Worm (Caenorhabditis elegans) whole organism, young adult: Measurements from ENCODE around the gene mrps-10.
A peak's percentile ranks its signal among the peaks of the same experiment; 100 is the strongest.

Experiments
- C06A6.2 ChIP-seq: fragments of 200-800 bp; sonication (Bioruptor generic); conservative IDR thresholded peaks from 2 replicates; pipeline ENCODE4 v1.3.6; 2022; ENCODE audit warnings: missing genetic modification characterization, missing compliant biosample characterization
- D2030.7 ChIP-seq: fragments of 200-800 bp; sonication (Bioruptor generic); IDR thresholded peaks from 2 replicates; pipeline ENCODE4 v1.3.6; 2022; ENCODE audit warnings: missing genetic modification reagents, missing genetic modification characterization, missing compliant biosample characterization
- F10E7.11 ChIP-seq: sonication (generic microtip); optimal IDR thresholded peaks from 2 replicates; lab custom pipeline; 2017; ENCODE audit warnings: mild to moderate bottlenecking, missing genetic modification characterization, moderate library complexity, missing compliant biosample characterization
- F33H1.4 ChIP-seq: fragments of 200-800 bp; sonication (Bioruptor generic); IDR thresholded peaks from 2 replicates; pipeline ENCODE4 v1.3.6; 2022; ENCODE audit warnings: missing genetic modification reagents, missing genetic modification characterization, missing compliant biosample characterization
- F57C9.4 ChIP-seq: sonication (generic microtip); optimal IDR thresholded peaks from 2 replicates; lab custom pipeline; 2017; ENCODE audit warnings: mild to moderate bottlenecking, missing genetic modification characterization, missing compliant biosample characterization
- K11D2.4 ChIP-seq: fragments of 200-800 bp; sonication (Bioruptor generic); IDR thresholded peaks from 2 replicates; pipeline ENCODE4 v1.3.6; 2022; ENCODE audit warnings: missing genetic modification reagents, missing genetic modification characterization, missing compliant biosample characterization
- K12H6.12 ChIP-seq: fragments of 200-800 bp; sonication (Bioruptor generic); optimal IDR thresholded peaks from 2 replicates; lab custom pipeline; 2018; ENCODE audit warnings: mild to moderate bottlenecking, missing genetic modification characterization, missing compliant biosample characterization
- Y53G8AR.9 ChIP-seq: fragments of 200-800 bp; sonication (Bioruptor generic); conservative IDR thresholded peaks from 2 replicates; pipeline ENCODE4 v1.3.6; 2022; ENCODE audit warnings: missing genetic modification reagents, missing genetic modification characterization, missing compliant biosample characterization
- Y67H2A.10 ChIP-seq: fragments of 200-800 bp; sonication (Bioruptor generic); conservative IDR thresholded peaks from 2 replicates; pipeline ENCODE4 v1.3.6; 2022; ENCODE audit warnings: missing genetic modification reagents, missing genetic modification characterization, missing compliant biosample characterization
- Y79H2A.3 ChIP-seq: fragments of 200-800 bp; sonication (Bioruptor generic); conservative IDR thresholded peaks from 2 replicates; pipeline ENCODE4 v1.3.6; 2022; ENCODE audit warnings: missing genetic modification reagents, missing genetic modification characterization, missing compliant biosample characterization
- aptf-3 ChIP-seq: fragments of 200-800 bp; sonication (Bioruptor generic); IDR thresholded peaks from 2 replicates; pipeline ENCODE4 v1.3.6; 2022; ENCODE audit warnings: missing genetic modification characterization, missing compliant biosample characterization
- atf-7 ChIP-seq: sonication (generic microtip); optimal IDR thresholded peaks from 2 replicates; lab custom pipeline; 2017; ENCODE audit warnings: mild to moderate bottlenecking, missing genetic modification characterization, missing compliant biosample characterization
- attf-3 ChIP-seq: fragments of 200-800 bp; sonication (Bioruptor generic); conservative IDR thresholded peaks from 2 replicates; pipeline ENCODE4 v1.3.6; 2022; ENCODE audit warnings: missing genetic modification reagents, missing genetic modification characterization, missing compliant biosample characterization
- attf-6 ChIP-seq: fragments of 200-800 bp; sonication (Bioruptor generic); IDR thresholded peaks from 2 replicates; pipeline ENCODE4 v1.3.6; 2022; ENCODE audit warnings: missing genetic modification reagents, missing genetic modification characterization, missing compliant biosample characterization
- bed-1 ChIP-seq: fragments of 200-800 bp; sonication (Bioruptor generic); IDR thresholded peaks from 2 replicates; pipeline ENCODE4 v1.3.6; 2022; ENCODE audit warnings: missing genetic modification reagents, missing genetic modification characterization, missing compliant biosample characterization
- bed-2 ChIP-seq: fragments of 200-800 bp; sonication (Bioruptor generic); IDR thresholded peaks from 2 replicates; pipeline ENCODE4 v1.3.6; 2022; ENCODE audit warnings: missing genetic modification reagents, missing genetic modification characterization, missing compliant biosample characterization
- cebp-1 ChIP-seq, 2 experiments: fragments of 200-800 bp in 1 of 2; sonication (Bioruptor generic) in 1 of 2; sonication (generic microtip) in 1 of 2; IDR thresholded peaks in 1 of 2; optimal IDR thresholded peaks in 1 of 2; 2 replicates each; pipeline versions ENCODE4 v1.3.6 to Lab custom; 2017 to 2022; ENCODE audit warnings: missing compliant biosample characterization in 2 of 2, missing genetic modification characterization in 2 of 2, mild to moderate bottlenecking in 1 of 2, missing genetic modification reagents in 1 of 2, moderate library complexity in 1 of 2
- ceh-100 ChIP-seq: fragments of 200-800 bp; sonication (Bioruptor generic); IDR thresholded peaks from 2 replicates; pipeline ENCODE4 v1.3.6; 2022; ENCODE audit warnings: missing genetic modification reagents, missing genetic modification characterization, missing compliant biosample characterization
- ceh-27 ChIP-seq: fragments of 200-800 bp; sonication (Bioruptor generic); optimal IDR thresholded peaks from 2 replicates; lab custom pipeline; 2018; ENCODE audit warnings: mild to moderate bottlenecking, missing genetic modification characterization, moderate library complexity, missing compliant biosample characterization
- ceh-40 ChIP-seq: fragments of 200-800 bp; sonication (Bioruptor generic); IDR thresholded peaks from 2 replicates; pipeline ENCODE4 v1.3.6; 2022; ENCODE audit warnings: missing genetic modification characterization, missing compliant biosample characterization
- die-1 ChIP-seq: sonication (generic microtip); optimal IDR thresholded peaks from 2 replicates; lab custom pipeline; 2016; ENCODE audit warnings: missing genotype, mild to moderate bottlenecking, missing genetic modification characterization, missing compliant biosample characterization
- dox-1 ChIP-seq: fragments of 200-800 bp; sonication (Bioruptor generic); IDR thresholded peaks from 2 replicates; pipeline ENCODE4 v1.3.6; 2022; ENCODE audit warnings: missing genetic modification reagents, missing genetic modification characterization, missing compliant biosample characterization
- egl-18 ChIP-seq: fragments of 200-800 bp; sonication (Bioruptor generic); IDR thresholded peaks from 2 replicates; pipeline ENCODE4 v1.3.6; 2022; ENCODE audit warnings: missing genetic modification reagents, missing genetic modification characterization, missing compliant biosample characterization
- egrh-3 ChIP-seq: fragments of 200-800 bp; sonication (Bioruptor generic); IDR thresholded peaks from 2 replicates; pipeline ENCODE4 v1.3.6; 2022; ENCODE audit warnings: missing genetic modification reagents, missing genetic modification characterization, missing compliant biosample characterization
- ekl-4 ChIP-seq: fragments of 200-800 bp; sonication (Bioruptor generic); IDR thresholded peaks from 2 replicates; pipeline ENCODE4 v1.3.6; 2022; ENCODE audit warnings: missing genetic modification reagents, missing genetic modification characterization, missing compliant biosample characterization
- ets-4 ChIP-seq: fragments of 200-800 bp; sonication (Bioruptor generic); optimal IDR thresholded peaks from 2 replicates; lab custom pipeline; 2018; ENCODE audit warnings: mild to moderate bottlenecking, missing genetic modification characterization, missing compliant biosample characterization
- hmg-1.2 ChIP-seq: fragments of 200-800 bp; sonication (Bioruptor generic); IDR thresholded peaks from 2 replicates; pipeline ENCODE4 v1.3.6; 2022; ENCODE audit warnings: missing genetic modification reagents, missing genetic modification characterization, missing compliant biosample characterization
- hmg-20 ChIP-seq: fragments of 200-800 bp; sonication (Bioruptor generic); IDR thresholded peaks from 2 replicates; pipeline ENCODE4 v1.3.6; 2022; ENCODE audit warnings: missing genetic modification reagents, missing genetic modification characterization, missing compliant biosample characterization
- hrde-1 ChIP-seq: sonication (generic microtip); optimal IDR thresholded peaks from 2 replicates; lab custom pipeline; 2016; ENCODE audit warnings: missing genetic modification characterization, mild to moderate bottlenecking, missing compliant biosample characterization, moderate library complexity, missing genotype, missing genetic modification reagents, borderline replicate concordance
- lin-54 ChIP-seq: fragments of 200-800 bp; sonication (Bioruptor generic); optimal IDR thresholded peaks from 2 replicates; lab custom pipeline; 2018; ENCODE audit warnings: mild to moderate bottlenecking, missing genetic modification characterization, missing compliant biosample characterization
- lsl-1 ChIP-seq: fragments of 200-800 bp; sonication (Bioruptor generic); optimal IDR thresholded peaks from 2 replicates; lab custom pipeline; 2018; ENCODE audit warnings: mild to moderate bottlenecking, missing genetic modification characterization, moderate library complexity, missing compliant biosample characterization
- madf-6 ChIP-seq: fragments of 200-800 bp; sonication (Bioruptor generic); IDR thresholded peaks from 2 replicates; pipeline ENCODE4 v1.3.6; 2022; ENCODE audit warnings: missing genetic modification reagents, missing genetic modification characterization, missing compliant biosample characterization
- madf-8 ChIP-seq: fragments of 200-800 bp; sonication (Bioruptor generic); conservative IDR thresholded peaks from 2 replicates; pipeline ENCODE4 v1.3.6; 2022; ENCODE audit warnings: missing genetic modification reagents, missing genetic modification characterization, missing compliant biosample characterization
- mes-4 ChIP-seq: sonication (generic microtip); optimal IDR thresholded peaks from 2 replicates; lab custom pipeline; 2016; ENCODE audit warnings: missing genotype, missing genetic modification characterization, missing compliant biosample characterization
- nfya-2 ChIP-seq: fragments of 200-800 bp; sonication (Bioruptor generic); IDR thresholded peaks from 2 replicates; pipeline ENCODE4 v1.3.6; 2022; ENCODE audit warnings: missing genetic modification reagents, missing genetic modification characterization, missing compliant biosample characterization
- nhr-179 ChIP-seq: sonication (generic microtip); optimal IDR thresholded peaks from 2 replicates; lab custom pipeline; 2016; ENCODE audit warnings: mild to moderate bottlenecking, missing genetic modification characterization, missing compliant biosample characterization
- nhr-80 ChIP-seq: sonication (generic microtip); optimal IDR thresholded peaks from 2 replicates; lab custom pipeline; 2016; ENCODE audit warnings: missing genetic modification characterization, missing compliant biosample characterization
- pha-4 ChIP-seq: fragments of 150-350 bp; sonication (generic microtip); optimal IDR thresholded peaks from 2 replicates; lab custom pipeline; 2014; ENCODE audit warnings: missing biosample characterization, missing genetic modification reagents, missing genetic modification characterization
- rcor-1 ChIP-seq: fragments of 200-800 bp; sonication (Bioruptor generic); IDR thresholded peaks from 2 replicates; pipeline ENCODE4 v1.3.6; 2022; ENCODE audit warnings: missing genetic modification reagents, missing genetic modification characterization, missing compliant biosample characterization
- snpc-1.3 ChIP-seq: sonication (generic microtip); optimal IDR thresholded peaks from 2 replicates; lab custom pipeline; 2017; ENCODE audit warnings: missing genetic modification characterization, mild to moderate bottlenecking, missing compliant biosample characterization, antibody characterized with exemption, moderate library complexity, missing genotype, missing genetic modification reagents; ENCODE audit not compliant: insufficient read depth
- somi-1 ChIP-seq: fragments of 200-800 bp; sonication (Bioruptor generic); optimal IDR thresholded peaks from 2 replicates; lab custom pipeline; 2018; ENCODE audit warnings: mild to moderate bottlenecking, missing genetic modification characterization, missing compliant biosample characterization
- unc-62 ChIP-seq: fragments of 150-350 bp; optimal IDR thresholded peaks from 2 replicates; lab custom pipeline; 2014; ENCODE audit warnings: missing biosample characterization, missing genetic modification reagents, missing genetic modification characterization
- xnd-1 ChIP-seq: sonication (generic microtip); optimal IDR thresholded peaks from 2 replicates; lab custom pipeline; 2016; ENCODE audit warnings: missing genotype, missing genetic modification reagents, missing genetic modification characterization, missing compliant biosample characterization
- ztf-28 ChIP-seq: fragments of 200-800 bp; sonication (Bioruptor generic); IDR thresholded peaks from 2 replicates; pipeline ENCODE4 v1.3.6; 2022; ENCODE audit warnings: missing genetic modification reagents, missing genetic modification characterization, missing compliant biosample characterization

mrps-10 gene

ce11 chrIII:12960705-12961104 lies 34.3 kb downstream of the mrps-10 start:
- TF ChIP-seq pha-4 (tag; lab: Kevin White, UChicago) (peak; percentile 54), hrde-1 (tag; lab: Kevin White, UChicago) (no peak), unc-62 (peak; percentile 74), nhr-80 (tag; lab: Kevin White, UChicago) (peak; percentile 73), ets-4 (no peak), cebp-1 (GFP tag; IDR thresholded peaks at IDR 0.05; lab: Robert Waterston, UW) (no peak), cebp-1 (tag; optimal IDR thresholded peaks at IDR 0.05; lab: Kevin White, UChicago) (peak; percentile 25), ceh-100 (GFP tag; lab: Robert Waterston, UW) (no peak)

ce11 chrIII:12966895-12967294 lies 40.5 kb downstream of the mrps-10 start, which contains the start of gene ttm-1:
Gene ttm-1, minus strand, starts transcription at chrIII:12966995.
- TF ChIP-seq dox-1 (GFP tag; lab: Robert Waterston, UW) = no peak
- TF ChIP-seq bed-1 (GFP tag; lab: Robert Waterston, UW) = no peak
- no peak for TF ChIP-seq C06A6.2 (GFP tag; lab: Robert Waterston, UW)
- TF ChIP-seq Y79H2A.3 (GFP tag; lab: Robert Waterston, UW) = no peak
- TF ChIP-seq K12H6.12 (tag; lab: Kevin White, UChicago) = no peak

ce11 chrIII:12967437-12968043 lies 41.2 kb downstream of the mrps-10 start:
- no peak for TF ChIP-seq nfya-2
- no peak for TF ChIP-seq attf-3 (GFP tag; lab: Robert Waterston, UW)
- no peak for TF ChIP-seq egrh-3 (GFP tag; lab: Robert Waterston, UW)
- TF ChIP-seq madf-6 (GFP tag; lab: Robert Waterston, UW) = peak; percentile 67; the same call in 1 of the 2 replicates
- TF ChIP-seq Y53G8AR.9 (GFP tag; lab: Robert Waterston, UW) = no peak
- TF ChIP-seq ekl-4 (GFP tag; lab: Robert Waterston, UW) = no peak
- peak; percentile 69 for TF ChIP-seq F33H1.4 (GFP tag; lab: Robert Waterston, UW)
- TF ChIP-seq lin-54 (GFP tag; lab: Kevin White, UChicago) = no peak
- no peak for TF ChIP-seq Y67H2A.10 (GFP tag; lab: Robert Waterston, UW)
- no peak for TF ChIP-seq mes-4
- no peak for TF ChIP-seq nhr-179
- no peak for TF ChIP-seq rcor-1
- TF ChIP-seq atf-7 = no peak
- peak; percentile 80 for TF ChIP-seq xnd-1 (tag; lab: Kevin White, UChicago)
- no peak for TF ChIP-seq ztf-28 (GFP tag; lab: Robert Waterston, UW)
- no peak for TF ChIP-seq Y79H2A.3 (GFP tag; lab: Robert Waterston, UW)
- no peak for TF ChIP-seq snpc-1.3 (tag; lab: Kevin White, UChicago)
- no peak for TF ChIP-seq ceh-40 (GFP tag; lab: Robert Waterston, UW)
- no peak for TF ChIP-seq somi-1 (GFP tag; lab: Kevin White, UChicago)
- no peak for TF ChIP-seq aptf-3 (GFP tag; lab: Robert Waterston, UW)
- TF ChIP-seq F57C9.4 (tag; lab: Kevin White, UChicago) = no peak
- TF ChIP-seq bed-2 (GFP tag; lab: Robert Waterston, UW) = no peak
- TF ChIP-seq lsl-1 = peak; percentile 93
- TF ChIP-seq madf-8 (GFP tag; lab: Robert Waterston, UW) = peak; percentile 58
- TF ChIP-seq attf-6 (GFP tag; lab: Robert Waterston, UW) = no peak
- no peak for TF ChIP-seq egl-18 (GFP tag; lab: Robert Waterston, UW)
- no peak for TF ChIP-seq C06A6.2 (GFP tag; lab: Robert Waterston, UW)
- no peak for TF ChIP-seq F10E7.11 (tag; lab: Kevin White, UChicago)
- TF ChIP-seq die-1 = no peak
- 0 out of 2 replicates have a peak, but pooled peaks have one; percentile 29 for TF ChIP-seq D2030.7 (GFP tag; lab: Robert Waterston, UW)
- no peak for TF ChIP-seq hmg-20 (GFP tag; lab: Robert Waterston, UW)
- no peak for TF ChIP-seq K11D2.4 (GFP tag; lab: Robert Waterston, UW)
- no peak for TF ChIP-seq ceh-27
- peak; percentile 44; the same call in 1 of the 2 replicates for TF ChIP-seq hmg-1.2
